Fruit fly (Drosophila melanogaster) whole organism, prepupa: Measurements from ENCODE around the gene CG31705.

Experiments
- Blimp-1 ChIP-seq: fragments of 200-800 bp; sonication (Bioruptor generic); optimal IDR thresholded peaks from 3 replicates; lab custom pipeline; 2017; ENCODE audit warnings: missing biosample characterization, missing genetic modification characterization, mild to moderate bottlenecking, moderate library complexity, missing genetic modification reagents
- CG16779 ChIP-seq: fragments of 200-800 bp; sonication (Bioruptor generic); optimal IDR thresholded peaks from 3 replicates; lab custom pipeline; 2017; ENCODE audit warnings: missing biosample characterization, mild to moderate bottlenecking, missing genetic modification characterization
- CG3032 ChIP-seq: fragments of 200-800 bp; optimal IDR thresholded peaks from 2 replicates; lab custom pipeline; 2019; ENCODE audit warnings: missing biosample characterization, mild to moderate bottlenecking, missing genetic modification characterization, moderate library complexity
- CG4318 ChIP-seq: fragments of 200-800 bp; sonication (Bioruptor generic); optimal IDR thresholded peaks from 3 replicates; lab custom pipeline; 2017; ENCODE audit warnings: missing biosample characterization, mild to moderate bottlenecking, missing genetic modification characterization
- CG8319 ChIP-seq: fragments of 200-800 bp; sonication (Bioruptor generic); optimal IDR thresholded peaks from 3 replicates; lab custom pipeline; 2016; ENCODE audit warnings: missing biosample characterization, missing genetic modification characterization
- ss ChIP-seq, 2 experiments: fragments of 200-800 bp; sonication (Bioruptor generic); optimal IDR thresholded peaks; 2 replicates in 1 of 2; 3 replicates in 1 of 2; lab custom pipeline; 2017 to 2018; ENCODE audit warnings: mild to moderate bottlenecking in 2 of 2, missing biosample characterization in 2 of 2, missing genetic modification characterization in 2 of 2, moderate library complexity in 1 of 2
- topi ChIP-seq: fragments of 200-800 bp; sonication (Bioruptor generic); optimal IDR thresholded peaks from 3 replicates; lab custom pipeline; 2016; ENCODE audit warnings: missing biosample characterization, missing genetic modification characterization

DNA sequence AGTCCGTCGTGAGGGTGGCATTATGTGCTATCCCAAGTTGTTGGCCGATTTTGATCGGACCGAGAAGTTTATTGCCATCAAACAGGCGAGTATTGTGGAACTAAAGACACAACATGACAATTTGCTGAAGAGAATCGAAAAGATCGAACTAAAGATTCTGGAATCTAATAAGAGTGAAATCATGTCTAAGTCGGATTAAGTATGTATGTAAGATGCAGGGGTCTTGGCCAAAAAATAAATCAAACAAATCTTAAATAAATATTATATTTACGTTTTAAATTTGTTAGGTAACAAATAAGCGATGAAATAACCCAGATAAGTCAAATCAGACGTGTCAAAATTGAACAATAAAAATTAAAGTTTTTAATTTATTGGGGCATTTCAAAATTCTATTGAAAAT is 8.5 kb downstream of the CG31705 start, which contains the start of gene CG14929:
- TF ChIP-seq CG8319 (GFP tag; lab: Kevin White, UChicago): no peak
- no peak for TF ChIP-seq CG4318 (GFP tag; lab: Kevin White, UChicago)
- no peak for TF ChIP-seq ss (GFP tag; optimal IDR thresholded peaks at IDR 0.05; lab: Kevin White, UChicago)
- no peak for TF ChIP-seq Blimp-1 (GFP tag; lab: Kevin White, UChicago)
- no peak for TF ChIP-seq CG3032 (tag; lab: Kevin White, UChicago)
- TF ChIP-seq topi (GFP tag; lab: Kevin White, UChicago): no peak
- TF ChIP-seq CG16779: no peak
